Fruit fly (Drosophila melanogaster) S2 (cell line): Measurements from ENCODE around the gene Gapvd1.

Experiments
- CG8478 ChIP-seq: fragments of >200 bp; optimal IDR thresholded peaks from 2 replicates; lab custom pipeline; 2018
- CTCF ChIP-seq, 2 experiments: fragments of >200 bp; optimal IDR thresholded peaks; 2 replicates each; lab custom pipeline; 2018

- TF ChIP-seq CG8478: no peak
- no peak for TF ChIP-seq CTCF (optimal IDR thresholded peaks at IDR 0.05; lab: Kevin White, UChicago)
These were observed 23.6 kb downstream of the Gapvd1 start, which contains the start of gene CG1738 for dm6 chrX:11348829-11349228.
